Fruit fly (Drosophila melanogaster): Measurements from ENCODE around the gene Ppcs.

Gene Ppcs

dm6 chr3R:19111159-19111558 lies 36.6 kb downstream of the Ppcs start:
- TF ChIP-seq CG10348 (GFP tag; IDR thresholded peaks at IDR 0.05) = no peak
- peak; percentile 51 for TF ChIP-seq CG13204 (GFP tag; optimal IDR thresholded peaks at IDR 0.05)

- TF ChIP-seq Pif1B (GFP tag; optimal IDR thresholded peaks at IDR 0.05) (no peak), CG10348 (GFP tag; IDR thresholded peaks at IDR 0.05) (no peak), fd96Ca (GFP tag; IDR thresholded peaks at IDR 0.05) (peak; percentile 21; the same call in 1 of the 3 replicates), CG34367 (tag; optimal IDR thresholded peaks at IDR 0.05) (no peak), Pif1A (GFP tag; optimal IDR thresholded peaks at IDR 0.05) (no peak), D1 (tag; optimal IDR thresholded peaks at IDR 0.05) (no peak), gl (tag; optimal IDR thresholded peaks at IDR 0.05) (no peak), CG8301 (tag; optimal IDR thresholded peaks at IDR 0.05) (peak; percentile 32), CG32121 (GFP tag; IDR thresholded peaks at IDR 0.05) (no peak), Snoo (tag; optimal IDR thresholded peaks at IDR 0.05) (no peak), Ets98B (GFP tag; IDR thresholded peaks at IDR 0.05) (peak; percentile 49; the same call in 1 of the 2 replicates), CG17806 (tag; optimal IDR thresholded peaks at IDR 0.05) (no peak), CG14655 (GFP tag; optimal IDR thresholded peaks at IDR 0.05) (peak; percentile 60), CG4496 (GFP tag; IDR thresholded peaks at IDR 0.05) (peak; percentile 66; the same call in 2 of the 3 replicates), CG12605 (GFP tag; IDR thresholded peaks at IDR 0.05) (no peak), CG15710 (tag; optimal IDR thresholded peaks at IDR 0.05) (no peak), rn (GFP tag; IDR thresholded peaks at IDR 0.05) (no peak)
Measured at dm6 chr3R:19108126-19108525, 39.6 kb downstream of the Ppcs start.

- TF ChIP-seq fd96Ca (GFP tag; IDR thresholded peaks at IDR 0.05) = no peak
- TF ChIP-seq CG34367 (tag; optimal IDR thresholded peaks at IDR 0.05) = no peak
- no peak for TF ChIP-seq CG8159 (tag; optimal IDR thresholded peaks at IDR 0.05)
- TF ChIP-seq CG12605 (GFP tag; IDR thresholded peaks at IDR 0.05) = no peak
- TF ChIP-seq Pif1A (GFP tag; optimal IDR thresholded peaks at IDR 0.05) = no peak
- no peak for TF ChIP-seq CG8301 (tag; optimal IDR thresholded peaks at IDR 0.05)
- TF ChIP-seq gl (tag; optimal IDR thresholded peaks at IDR 0.05) = no peak
- no peak for TF ChIP-seq EcR (GFP tag; optimal IDR thresholded peaks at IDR 0.05)
- no peak for TF ChIP-seq CG9948 (tag; optimal IDR thresholded peaks at IDR 0.05)
- TF ChIP-seq Pif1B (GFP tag; optimal IDR thresholded peaks at IDR 0.05) = no peak
- TF ChIP-seq D1 (tag; optimal IDR thresholded peaks at IDR 0.05) = no peak
- TF ChIP-seq Snoo (tag; optimal IDR thresholded peaks at IDR 0.05) = no peak
- TF ChIP-seq CG14655 (GFP tag; optimal IDR thresholded peaks at IDR 0.05) = no peak
- TF ChIP-seq Ets98B (GFP tag; IDR thresholded peaks at IDR 0.05) = no peak
- TF ChIP-seq CG15710 (tag; optimal IDR thresholded peaks at IDR 0.05) = no peak
- TF ChIP-seq CG13204 (GFP tag; optimal IDR thresholded peaks at IDR 0.05) = no peak
- TF ChIP-seq rn (GFP tag; IDR thresholded peaks at IDR 0.05) = no peak
Measured at dm6 chr3R:19107058-19107457, 40.7 kb downstream of the Ppcs start.

dm6 chr3R:19106452-19106851 lies 41.3 kb downstream of the Ppcs start:
- TF ChIP-seq CG10348 (GFP tag; IDR thresholded peaks at IDR 0.05) (no peak), D1 (tag; optimal IDR thresholded peaks at IDR 0.05) (no peak), rn (GFP tag; IDR thresholded peaks at IDR 0.05) (no peak), CG32121 (GFP tag; IDR thresholded peaks at IDR 0.05) (no peak), CG34367 (tag; optimal IDR thresholded peaks at IDR 0.05) (peak; percentile 5), Pif1B (GFP tag; optimal IDR thresholded peaks at IDR 0.05) (no peak), fd96Ca (GFP tag; IDR thresholded peaks at IDR 0.05) (no peak; the same call in 2 of the 3 replicates), CG13204 (GFP tag; optimal IDR thresholded peaks at IDR 0.05) (peak; percentile 33), CG12605 (GFP tag; IDR thresholded peaks at IDR 0.05) (peak; percentile 55; the same call in 1 of the 2 replicates), Snoo (tag; optimal IDR thresholded peaks at IDR 0.05) (no peak), gl (tag; optimal IDR thresholded peaks at IDR 0.05) (no peak), CG8301 (tag; optimal IDR thresholded peaks at IDR 0.05) (no peak), CG9948 (tag; optimal IDR thresholded peaks at IDR 0.05) (no peak), EcR (GFP tag; optimal IDR thresholded peaks at IDR 0.05) (no peak), CG17806 (tag; optimal IDR thresholded peaks at IDR 0.05) (no peak), CG15710 (tag; optimal IDR thresholded peaks at IDR 0.05) (no peak), CG4496 (GFP tag; IDR thresholded peaks at IDR 0.05) (no peak), CG8159 (tag; optimal IDR thresholded peaks at IDR 0.05) (no peak), Pif1A (GFP tag; optimal IDR thresholded peaks at IDR 0.05) (no peak), CG14655 (GFP tag; optimal IDR thresholded peaks at IDR 0.05) (no peak), Ets98B (GFP tag; IDR thresholded peaks at IDR 0.05) (peak; percentile 7; the same call in 1 of the 2 replicates)

- TF ChIP-seq EcR (GFP tag; optimal IDR thresholded peaks at IDR 0.05) = peak; percentile 63
- TF ChIP-seq CG32121 (GFP tag; IDR thresholded peaks at IDR 0.05) = peak; percentile 74
- peak; percentile 82 for TF ChIP-seq CG34367 (tag; optimal IDR thresholded peaks at IDR 0.05)
- TF ChIP-seq CG12605 (GFP tag; IDR thresholded peaks at IDR 0.05) = peak; percentile 75
- peak; percentile 48 for TF ChIP-seq Pif1B (GFP tag; optimal IDR thresholded peaks at IDR 0.05)
- TF ChIP-seq CG4496 (GFP tag; IDR thresholded peaks at IDR 0.05) = peak; percentile 86
- peak; percentile 82 for TF ChIP-seq CG14655 (GFP tag; optimal IDR thresholded peaks at IDR 0.05)
- TF ChIP-seq CG8159 (tag; optimal IDR thresholded peaks at IDR 0.05) = peak; percentile 86
- TF ChIP-seq gl (tag; optimal IDR thresholded peaks at IDR 0.05) = peak; percentile 69
- peak; percentile 83 for TF ChIP-seq CG9948 (tag; optimal IDR thresholded peaks at IDR 0.05)
- TF ChIP-seq CG17806 (tag; optimal IDR thresholded peaks at IDR 0.05) = peak; percentile 84
- TF ChIP-seq CG15710 (tag; optimal IDR thresholded peaks at IDR 0.05) = peak; percentile 85
- TF ChIP-seq Ets98B (GFP tag; IDR thresholded peaks at IDR 0.05) = peak; percentile 79
- no peak for TF ChIP-seq CG10348 (GFP tag; IDR thresholded peaks at IDR 0.05)
- peak; percentile 34 for TF ChIP-seq CG13204 (GFP tag; optimal IDR thresholded peaks at IDR 0.05)
- TF ChIP-seq fd96Ca (GFP tag; IDR thresholded peaks at IDR 0.05) = peak; percentile 33; the same call in 1 of the 3 replicates
- TF ChIP-seq Snoo (tag; optimal IDR thresholded peaks at IDR 0.05) = no peak
- peak; percentile 38; the same call in 1 of the 2 replicates for TF ChIP-seq rn (GFP tag; IDR thresholded peaks at IDR 0.05)
- peak; percentile 73 for TF ChIP-seq Pif1A (GFP tag; optimal IDR thresholded peaks at IDR 0.05)
- TF ChIP-seq D1 (tag; optimal IDR thresholded peaks at IDR 0.05) = peak; percentile 55
- TF ChIP-seq CG8301 (tag; optimal IDR thresholded peaks at IDR 0.05) = peak; percentile 76
Measured at dm6 chr3R:19105821-19106220, 41.9 kb downstream of the Ppcs start.
